Fruit fly (Drosophila melanogaster) whole organism, embryonic: ENCODE measurements around the gene CG43156.
A peak's percentile ranks its signal among the peaks of the same experiment; 100 is the strongest.

Source experiments
- Asciz ChIP-seq: fragments of 200-800 bp; sonication (Bioruptor generic); optimal IDR thresholded peaks from 2 replicates; lab custom pipeline; 2017; ENCODE audit warnings: missing biosample characterization, mild to moderate bottlenecking, missing genetic modification characterization, missing genetic modification reagents
- Atf6 ChIP-seq: fragments of 200-800 bp; sonication (Bioruptor generic); IDR thresholded peaks from 2 replicates; pipeline ENCODE4 v1.3.6; 2022; ENCODE audit warnings: missing biosample characterization, missing genetic modification characterization
- Awh ChIP-seq: fragments of 200-800 bp; sonication (Bioruptor generic); IDR thresholded peaks from 2 replicates; pipeline ENCODE4, ENCODE4 v1.3.6; 2022; ENCODE audit warnings: missing biosample characterization, missing genetic modification characterization
- B-H2 ChIP-seq: fragments of 200-800 bp; sonication (Bioruptor generic); optimal IDR thresholded peaks from 2 replicates; lab custom pipeline; 2018; ENCODE audit warnings: missing biosample characterization, mild to moderate bottlenecking, missing genetic modification characterization
- CG10147 ChIP-seq: fragments of 200-800 bp; sonication (Bioruptor generic); optimal IDR thresholded peaks from 2 replicates; lab custom pipeline; 2019; ENCODE audit warnings: missing biosample characterization, mild to moderate bottlenecking, missing genetic modification characterization, moderate library complexity
- CG10267 ChIP-seq: fragments of 200-800 bp; sonication (Bioruptor generic); optimal IDR thresholded peaks from 2 replicates; lab custom pipeline; 2018; ENCODE audit warnings: missing biosample characterization, mild to moderate bottlenecking, missing genetic modification characterization, moderate library complexity
- CG10366 ChIP-seq: fragments of 200-800 bp; sonication (Bioruptor generic); IDR thresholded peaks from 2 replicates; pipeline ENCODE4 v1.3.6; 2022; ENCODE audit warnings: missing biosample characterization, missing genetic modification characterization
- CG11247 ChIP-seq: fragments of 200-800 bp; sonication (Bioruptor generic); IDR thresholded peaks from 2 replicates; pipeline ENCODE4 v1.3.6; 2022; ENCODE audit warnings: missing biosample characterization, missing genetic modification characterization
- CG12104 ChIP-seq: fragments of 200-800 bp; sonication (Bioruptor generic); optimal IDR thresholded peaks from 3 replicates; lab custom pipeline; 2016; ENCODE audit warnings: missing biosample characterization, missing genetic modification characterization
- CG12659 ChIP-seq: fragments of 200-800 bp; sonication (Bioruptor generic); optimal IDR thresholded peaks from 3 replicates; lab custom pipeline; 2017; ENCODE audit warnings: mild to moderate bottlenecking, missing biosample characterization, missing genetic modification reagents, missing genetic modification characterization
- CG15514 ChIP-seq: fragments of 200-800 bp; sonication (Bioruptor generic); optimal IDR thresholded peaks from 3 replicates; lab custom pipeline; 2017; ENCODE audit warnings: missing biosample characterization, missing genetic modification characterization, mild to moderate bottlenecking, moderate library complexity, missing genetic modification reagents
- CG18011 ChIP-seq: fragments of 200-800 bp; sonication (Bioruptor generic); optimal IDR thresholded peaks from 2 replicates; lab custom pipeline; 2017; ENCODE audit warnings: missing biosample characterization, missing genetic modification characterization, mild to moderate bottlenecking, moderate library complexity, missing genotype
- CG30403 ChIP-seq: fragments of 200-800 bp; sonication (Bioruptor generic); optimal IDR thresholded peaks from 3 replicates; lab custom pipeline; 2016; ENCODE audit warnings: missing biosample characterization, missing genetic modification characterization
- CG31365 ChIP-seq: fragments of 200-800 bp; sonication (Bioruptor generic); optimal IDR thresholded peaks from 2 replicates; lab custom pipeline; 2018; ENCODE audit warnings: missing biosample characterization, mild to moderate bottlenecking, missing genetic modification characterization
- CG43689 ChIP-seq: fragments of 200-800 bp; sonication (Bioruptor generic); IDR thresholded peaks from 2 replicates; pipeline ENCODE4 v1.3.6; 2022; ENCODE audit warnings: missing biosample characterization, missing genetic modification characterization
- CG6765 ChIP-seq: fragments of 200-800 bp; sonication (Bioruptor generic); optimal IDR thresholded peaks from 3 replicates; lab custom pipeline; 2017; ENCODE audit warnings: missing biosample characterization, mild to moderate bottlenecking, missing genetic modification characterization
- CG6854 ChIP-seq: fragments of 200-800 bp; sonication (Bioruptor generic); optimal IDR thresholded peaks from 3 replicates; lab custom pipeline; 2017; ENCODE audit warnings: missing biosample characterization, mild to moderate bottlenecking, missing genetic modification characterization
- CG8924 ChIP-seq: fragments of 200-800 bp; optimal IDR thresholded peaks from 3 replicates; lab custom pipeline; 2019; ENCODE audit warnings: missing biosample characterization, mild to moderate bottlenecking, missing genetic modification characterization, moderate library complexity
- CTCF ChIP-seq: fragments of 200-800 bp; sonication (Bioruptor generic); optimal IDR thresholded peaks from 2 replicates; lab custom pipeline; 2017; ENCODE audit warnings: missing biosample characterization, mild to moderate bottlenecking, missing genetic modification characterization, moderate library complexity
- Chrac-16 ChIP-seq: fragments of 200-800 bp; sonication (Bioruptor generic); optimal IDR thresholded peaks from 3 replicates; lab custom pipeline; 2016; ENCODE audit warnings: missing biosample characterization, missing genetic modification characterization
- Dad ChIP-seq: fragments of 200-800 bp; sonication (Bioruptor generic); optimal IDR thresholded peaks from 3 replicates; lab custom pipeline; 2016; ENCODE audit warnings: missing biosample characterization, missing genetic modification characterization
- Dbx ChIP-seq: fragments of 200-800 bp; sonication (Bioruptor generic); IDR thresholded peaks from 3 replicates; pipeline ENCODE4 v1.3.6; 2022; ENCODE audit warnings: missing biosample characterization, missing genetic modification characterization
- Hmr ChIP-seq: fragments of 200-800 bp; sonication (Bioruptor generic); optimal IDR thresholded peaks from 3 replicates; lab custom pipeline; 2017; ENCODE audit warnings: mild to moderate bottlenecking, missing biosample characterization, missing genetic modification reagents, missing genetic modification characterization
- Meics ChIP-seq: fragments of 200-800 bp; sonication (Bioruptor generic); optimal IDR thresholded peaks from 2 replicates; lab custom pipeline; 2017; ENCODE audit warnings: missing biosample characterization, mild to moderate bottlenecking, missing genetic modification characterization
- Poxn ChIP-seq: fragments of 200-800 bp; sonication (Bioruptor generic); IDR thresholded peaks from 2 replicates; pipeline ENCODE4 v1.3.6; 2022; ENCODE audit warnings: missing biosample characterization, missing genetic modification characterization
- Scr ChIP-seq: fragments of 200-800 bp; sonication (Bioruptor generic); IDR thresholded peaks from 2 replicates; pipeline ENCODE4 v1.3.6; 2022; ENCODE audit warnings: missing biosample characterization, missing genetic modification characterization; ENCODE audit not compliant: partially characterized antibody
- Side ChIP-seq: fragments of 200-800 bp; sonication (Bioruptor generic); optimal IDR thresholded peaks from 2 replicates; lab custom pipeline; 2016; ENCODE audit warnings: missing biosample characterization, missing genetic modification characterization
- Taf1 ChIP-seq: fragments of 200-800 bp; sonication (Bioruptor generic); IDR thresholded peaks from 2 replicates; pipeline ENCODE4 v1.3.6; 2022; ENCODE audit warnings: missing biosample characterization, missing genetic modification characterization
- Trl ChIP-seq, 3 experiments: fragments of >200 bp in 2 of 3; fragments of 200-800 bp in 1 of 3; sonication (Bioruptor generic) in 1 of 3; optimal IDR thresholded peaks; 2 replicates in 1 of 3; 3 replicates in 2 of 3; lab custom pipeline; 2016 to 2017; ENCODE audit warnings: missing biosample characterization in 1 of 3, missing genetic modification characterization in 1 of 3
- abd-A ChIP-seq: fragments of 200-800 bp; sonication (Bioruptor generic); optimal IDR thresholded peaks from 3 replicates; lab custom pipeline; 2019; ENCODE audit warnings: missing biosample characterization, mild to moderate bottlenecking, missing genetic modification characterization, moderate library complexity
- dan ChIP-seq: fragments of 200-800 bp; sonication (Bioruptor generic); IDR thresholded peaks from 2 replicates; pipeline ENCODE4 v1.3.6; 2022; ENCODE audit warnings: missing biosample characterization, missing genetic modification characterization
- dysf ChIP-seq: fragments of 200-800 bp; sonication (Bioruptor generic); IDR thresholded peaks from 3 replicates; pipeline ENCODE4 v1.3.6; 2022; ENCODE audit warnings: missing biosample characterization, missing genetic modification characterization
- fd96Cb ChIP-seq: fragments of 200-800 bp; sonication (Bioruptor generic); optimal IDR thresholded peaks from 2 replicates; lab custom pipeline; 2018; ENCODE audit warnings: missing biosample characterization, mild to moderate bottlenecking, missing genetic modification characterization, moderate library complexity
- ftz-f1 ChIP-seq: fragments of 200-800 bp; sonication (Bioruptor generic); optimal IDR thresholded peaks from 2 replicates; lab custom pipeline; 2016; ENCODE audit warnings: missing biosample characterization, missing genetic modification characterization
- gfzf ChIP-seq: fragments of 200-800 bp; sonication (Bioruptor generic); optimal IDR thresholded peaks from 2 replicates; lab custom pipeline; 2016; ENCODE audit warnings: missing biosample characterization, mild to moderate bottlenecking, missing genetic modification characterization, moderate library complexity
- gsb-n ChIP-seq: fragments of 200-800 bp; sonication (Bioruptor generic); optimal IDR thresholded peaks from 3 replicates; lab custom pipeline; 2018; ENCODE audit warnings: missing biosample characterization, mild to moderate bottlenecking, missing genetic modification characterization
- klu ChIP-seq: fragments of 200-800 bp; sonication (Bioruptor generic); IDR thresholded peaks from 2 replicates; pipeline ENCODE4 v1.3.6; 2022; ENCODE audit warnings: missing biosample characterization, missing genetic modification characterization
- nmo ChIP-seq: fragments of 200-800 bp; sonication (Bioruptor generic); optimal IDR thresholded peaks from 2 replicates; lab custom pipeline; 2018; ENCODE audit warnings: missing biosample characterization, mild to moderate bottlenecking, missing genetic modification characterization, moderate library complexity
- oc ChIP-seq: fragments of 200-800 bp; sonication (Bioruptor generic); optimal IDR thresholded peaks from 2 replicates; lab custom pipeline; 2018; ENCODE audit warnings: missing biosample characterization, mild to moderate bottlenecking, missing genetic modification characterization, moderate library complexity
- pita ChIP-seq: fragments of 200-800 bp; sonication (Bioruptor generic); optimal IDR thresholded peaks from 2 replicates; lab custom pipeline; 2017; ENCODE audit warnings: missing biosample characterization, mild to moderate bottlenecking, missing genetic modification characterization
- pum ChIP-seq: fragments of 200-800 bp; sonication (Bioruptor generic); optimal IDR thresholded peaks from 2 replicates; lab custom pipeline; 2016; ENCODE audit warnings: missing biosample characterization, missing genetic modification characterization
- sd ChIP-seq: fragments of 200-800 bp; sonication (Bioruptor generic); optimal IDR thresholded peaks from 3 replicates; lab custom pipeline; 2018; ENCODE audit warnings: missing biosample characterization, mild to moderate bottlenecking, missing genetic modification characterization, moderate library complexity
- sens ChIP-seq: fragments of 200-800 bp; sonication (Bioruptor generic); peaks from one replicate; lab custom pipeline; 2016; ENCODE audit warnings: missing biosample characterization, missing genetic modification characterization
- sim ChIP-seq: fragments of 200-800 bp; sonication (Bioruptor generic); IDR thresholded peaks from 2 replicates; pipeline ENCODE4 v1.3.6; 2022; ENCODE audit warnings: missing biosample characterization, missing genetic modification characterization
- sisA ChIP-seq: fragments of 200-800 bp; sonication (Bioruptor generic); IDR thresholded peaks from 2 replicates; pipeline ENCODE4 v1.3.6; 2022; ENCODE audit warnings: missing biosample characterization, missing genetic modification characterization
- trh ChIP-seq: fragments of 200-800 bp; sonication (Bioruptor generic); optimal IDR thresholded peaks from 2 replicates; lab custom pipeline; 2016; ENCODE audit warnings: missing biosample characterization, missing genetic modification characterization
- vfl ChIP-seq: fragments of 200-800 bp; sonication (Bioruptor generic); optimal IDR thresholded peaks from 2 replicates; lab custom pipeline; 2016; ENCODE audit warnings: missing biosample characterization, missing genetic modification characterization
- vvl ChIP-seq: fragments of 200-800 bp; sonication (Bioruptor generic); IDR thresholded peaks from 2 replicates; pipeline ENCODE4 v1.3.6; 2022; ENCODE audit warnings: missing biosample characterization, missing genetic modification characterization
- wek ChIP-seq: fragments of 200-800 bp; sonication (Bioruptor generic); optimal IDR thresholded peaks from 3 replicates; lab custom pipeline; 2018; ENCODE audit warnings: missing biosample characterization, mild to moderate bottlenecking, missing genetic modification characterization, moderate library complexity
- zf30C ChIP-seq: fragments of 200-800 bp; sonication (Bioruptor generic); optimal IDR thresholded peaks from 3 replicates; lab custom pipeline; 2018; ENCODE audit warnings: missing biosample characterization, mild to moderate bottlenecking, missing genetic modification characterization
- zfh1 ChIP-seq: fragments of 200-800 bp; sonication (Bioruptor generic); IDR thresholded peaks from 3 replicates; pipeline ENCODE4 v1.3.6; 2022; ENCODE audit warnings: missing biosample characterization, missing genetic modification characterization

CG43156 gene

dm6 chrX:11915154-11915593, 8.5 kb upstream of the CG43156 start (continued):
- TF ChIP-seq wek (GFP tag; lab: Kevin White, UChicago) (peak; percentile 15), sisA (GFP tag; lab: Robert Waterston, UW) (peak; percentile 79), vvl (GFP tag; lab: Robert Waterston, UW) (peak; percentile 89), Scr (GFP tag; lab: Robert Waterston, UW) (no peak), CG12104 (GFP tag; lab: Kevin White, UChicago) (peak; percentile 69), dan (GFP tag; lab: Robert Waterston, UW) (peak; percentile 71), sens (GFP tag; lab: Kevin White, UChicago) (peak; percentile 85), Poxn (GFP tag; lab: Robert Waterston, UW) (peak; percentile 51), CTCF (GFP tag; lab: Kevin White, UChicago) (peak; percentile 28), nmo (peak; percentile 96), Side (no peak), Meics (GFP tag; lab: Kevin White, UChicago) (peak; percentile 90), CG10267 (peak; percentile 87), CG11247 (GFP tag; lab: Robert Waterston, UW) (peak; percentile 54), CG6765 (GFP tag; lab: Kevin White, UChicago) (peak; percentile 84), gfzf (no peak), Chrac-16 (peak; percentile 73), CG30403 (GFP tag; lab: Kevin White, UChicago) (peak; percentile 83), CG10147 (GFP tag; lab: Kevin White, UChicago) (peak; percentile 88), Awh (GFP tag; lab: Robert Waterston, UW) (peak; percentile 74), ftz-f1 (no peak), B-H2 (GFP tag; lab: Kevin White, UChicago) (peak; percentile 65), dysf (GFP tag; lab: Robert Waterston, UW) (peak; percentile 93), CG43689 (GFP tag; lab: Robert Waterston, UW) (0 out of 2 replicates have a peak, but pooled peaks have one; percentile 4), Asciz (GFP tag; lab: Kevin White, UChicago) (peak; percentile 89), CG8924 (tag; lab: Kevin White, UChicago) (peak; percentile 94), Atf6 (GFP tag; lab: Robert Waterston, UW) (peak; percentile 83), Hmr (peak; percentile 87), zf30C (peak; percentile 89), pita (GFP tag; lab: Kevin White, UChicago) (no peak), sd (tag; lab: Kevin White, UChicago) (peak; percentile 99), abd-A (tag; lab: Kevin White, UChicago) (peak; percentile 59), CG15514 (GFP tag; lab: Kevin White, UChicago) (peak; percentile 48), klu (GFP tag; lab: Robert Waterston, UW) (peak; percentile 88), fd96Cb (peak; percentile 91), Dbx (GFP tag; lab: Robert Waterston, UW) (peak; percentile 82), sim (GFP tag; lab: Robert Waterston, UW) (0 out of 2 replicates have a peak, but pooled peaks have one; percentile 62), CG31365 (tag; lab: Kevin White, UChicago) (peak; percentile 62), Trl (optimal IDR thresholded peaks at IDR 0.05; lab: Kevin White, UChicago) (no peak), Trl (GFP tag; optimal IDR thresholded peaks at IDR 0.05; lab: Kevin White, UChicago) (no peak), CG12659 (peak; percentile 91), vfl (GFP tag; lab: Kevin White, UChicago) (peak; percentile 6), pum (GFP tag; lab: Kevin White, UChicago) (peak; percentile 37), zfh1 (peak; percentile 87), CG18011 (GFP tag; lab: Kevin White, UChicago) (peak; percentile 9), Taf1 (peak; percentile 59; the same call in 1 of the 2 replicates), gsb-n (peak; percentile 85), Dad (GFP tag; lab: Kevin White, UChicago) (no peak), oc (tag; lab: Kevin White, UChicago) (peak; percentile 89), trh (peak; percentile 50), CG6854 (GFP tag; lab: Kevin White, UChicago) (peak; percentile 84), CG10366 (GFP tag; lab: Robert Waterston, UW) (peak; percentile 74)
